Fruit fly (Drosophila melanogaster): Measurements from ENCODE around the gene FucT6.
A peak's percentile ranks its signal among the peaks of the same experiment; 100 is the strongest.

The FucT6 gene

dm6 chrX:11709799-11710720 is at the start of gene FucT6 (continued):
- TF ChIP-seq Meics (GFP tag; optimal IDR thresholded peaks at IDR 0.05) (peak; percentile 18), CG10565 (GFP tag; optimal IDR thresholded peaks at IDR 0.05) (no peak), sug (tag; optimal IDR thresholded peaks at IDR 0.05) (no peak), tx (GFP tag; optimal IDR thresholded peaks at IDR 0.05) (no peak), shn (GFP tag; optimal IDR thresholded peaks at IDR 0.05) (no peak), CG7372 (GFP tag; IDR thresholded peaks at IDR 0.05) (no peak), grn (GFP tag; optimal IDR thresholded peaks at IDR 0.05) (no peak), lov (optimal IDR thresholded peaks at IDR 0.05) (no peak), lov (GFP tag; IDR thresholded peaks at IDR 0.05) (no peak), CG17186 (GFP tag; optimal IDR thresholded peaks at IDR 0.05) (peak; percentile 18), Atf6 (GFP tag; IDR thresholded peaks at IDR 0.05) (peak; percentile 49; the same call in 1 of the 2 replicates), slou (GFP tag; optimal IDR thresholded peaks at IDR 0.05) (no peak), sim (GFP tag; IDR thresholded peaks at IDR 0.05) (no peak), CrebB (tag; optimal IDR thresholded peaks at IDR 0.05) (no peak), ssp (GFP tag; IDR thresholded peaks at IDR 0.05) (no peak), HmgD (GFP tag; optimal IDR thresholded peaks at IDR 0.05) (peak; percentile 16), CG3065 (GFP tag; optimal IDR thresholded peaks at IDR 0.05) (no peak), HLH4C (GFP tag; IDR thresholded peaks at IDR 0.05; ENCODE audit: partially characterized antibody) (peak; percentile 87), Hmx (GFP tag; optimal IDR thresholded peaks at IDR 0.05) (no peak), Hr39 (optimal IDR thresholded peaks at IDR 0.05) (no peak), bigmax (GFP tag; optimal IDR thresholded peaks at IDR 0.05) (no peak), Dek (tag; optimal IDR thresholded peaks at IDR 0.05) (no peak), MESR4 (GFP tag; optimal IDR thresholded peaks at IDR 0.05) (peak; percentile 78), B-H1 (GFP tag; IDR thresholded peaks at IDR 0.05) (no peak; the same call in 2 of the 3 replicates), klu (GFP tag; IDR thresholded peaks at IDR 0.05) (no peak), Ada2b (GFP tag; IDR thresholded peaks at IDR 0.05) (no peak), Dp (GFP tag; optimal IDR thresholded peaks at IDR 0.05) (peak; percentile 71), crol (GFP tag; IDR thresholded peaks at IDR 0.05) (peak; percentile 97), CG7839 (tag; optimal IDR thresholded peaks at IDR 0.05) (no peak), MBD-R2 (GFP tag; IDR thresholded peaks at IDR 0.05) (peak; percentile 72), Lim3 (GFP tag; IDR thresholded peaks at IDR 0.05) (no peak), sens (GFP tag) (peak; percentile 74), ems (GFP tag; optimal IDR thresholded peaks at IDR 0.05) (no peak), CG14050 (GFP tag; IDR thresholded peaks at IDR 0.05) (no peak), dmrt11E (tag; optimal IDR thresholded peaks at IDR 0.05) (no peak), sens-2 (GFP tag; IDR thresholded peaks at IDR 0.05) (no peak), fu2 (GFP tag; optimal IDR thresholded peaks at IDR 0.05) (no peak), NC2β (GFP tag; optimal IDR thresholded peaks at IDR 0.05) (peak; percentile 1), CkIIα-i1 (GFP tag; IDR thresholded peaks at IDR 0.05) (no peak), CG31224 (GFP tag; IDR thresholded peaks at IDR 0.05) (no peak), kni (GFP tag; optimal IDR thresholded peaks at IDR 0.05) (no peak), gcm (GFP tag; optimal IDR thresholded peaks at IDR 0.05) (peak; percentile 61), HLHmδ (GFP tag; optimal IDR thresholded peaks at IDR 0.05) (no peak), CG9876 (GFP tag; optimal IDR thresholded peaks at IDR 0.05) (no peak), Ets65A (GFP tag) (no peak), gem (tag; optimal IDR thresholded peaks at IDR 0.05) (peak; percentile 25), CG6254 (GFP tag; optimal IDR thresholded peaks at IDR 0.05) (no peak), gsb (GFP tag; IDR thresholded peaks at IDR 0.05) (no peak), CG9437 (GFP tag; optimal IDR thresholded peaks at IDR 0.05) (peak; percentile 17), sd (tag; optimal IDR thresholded peaks at IDR 0.05) (no peak), mirr (GFP tag; optimal IDR thresholded peaks at IDR 0.05) (no peak)

Data from whole organism, embryonic.